Worm (Caenorhabditis elegans) whole organism, L2 larva: Measurements from ENCODE around the gene srt-29.

ENCODE experiments used
- F13H6.1 ChIP-seq: sonication (generic microtip); optimal IDR thresholded peaks from 2 replicates; lab custom pipeline; 2016; ENCODE audit warnings: missing genetic modification characterization, missing compliant biosample characterization
- R02D3.7 ChIP-seq: fragments of 150-350 bp; optimal IDR thresholded peaks from 2 replicates; lab custom pipeline; 2014; ENCODE audit warnings: missing biosample characterization, missing genetic modification characterization
- ZK546.5 ChIP-seq: sonication (generic microtip); optimal IDR thresholded peaks from 2 replicates; lab custom pipeline; 2017; ENCODE audit warnings: missing biosample characterization, missing genetic modification characterization
- ama-1 ChIP-seq: fragments of 150-350 bp; optimal IDR thresholded peaks from 2 replicates; lab custom pipeline; 2018; ENCODE audit warnings: inconsistent platforms
- ceh-16 ChIP-seq: fragments of 150-350 bp; optimal IDR thresholded peaks from 2 replicates; lab custom pipeline; 2014; ENCODE audit warnings: missing biosample characterization, missing genetic modification characterization
- ceh-82 ChIP-seq: fragments of 150-350 bp; optimal IDR thresholded peaks from 2 replicates; lab custom pipeline; 2014; ENCODE audit warnings: missing biosample characterization, missing genetic modification characterization
- crh-2 ChIP-seq: sonication (generic microtip); optimal IDR thresholded peaks from 2 replicates; lab custom pipeline; 2017; ENCODE audit warnings: missing biosample characterization, missing genetic modification characterization
- dmd-4 ChIP-seq: sonication (generic microtip); optimal IDR thresholded peaks from 2 replicates; lab custom pipeline; 2017; ENCODE audit warnings: missing biosample characterization, missing genetic modification characterization
- elt-3 ChIP-seq: sonication (generic microtip); optimal IDR thresholded peaks from 2 replicates; lab custom pipeline; 2017; ENCODE audit warnings: missing biosample characterization, missing genetic modification characterization
- fos-1 ChIP-seq: fragments of 150-350 bp; optimal IDR thresholded peaks from 2 replicates; lab custom pipeline; 2014; ENCODE audit warnings: missing biosample characterization, missing genetic modification characterization
- gmeb-1 ChIP-seq: fragments of 150-350 bp; optimal IDR thresholded peaks from 2 replicates; lab custom pipeline; 2014; ENCODE audit warnings: missing biosample characterization, missing genetic modification characterization
- lin-11 ChIP-seq: fragments of 150-350 bp; sonication (generic microtip); optimal IDR thresholded peaks from 2 replicates; lab custom pipeline; 2014; ENCODE audit warnings: missing biosample characterization, missing genetic modification characterization, inconsistent platforms, mixed read lengths
- lin-13 ChIP-seq: fragments of 150-350 bp; optimal IDR thresholded peaks from 2 replicates; lab custom pipeline; 2014; ENCODE audit warnings: missing biosample characterization, missing genetic modification reagents, missing genetic modification characterization
- lin-39 ChIP-seq: fragments of 150-350 bp; optimal IDR thresholded peaks from 2 replicates; lab custom pipeline; 2014; ENCODE audit warnings: missing biosample characterization, missing genetic modification reagents, missing genetic modification characterization
- lsy-2 ChIP-seq, 2 experiments: fragments of 150-350 bp in 1 of 2; sonication (generic microtip) in 1 of 2; optimal IDR thresholded peaks; 2 replicates each; lab custom pipeline; 2014 to 2017; ENCODE audit warnings: missing biosample characterization in 2 of 2, missing genetic modification characterization in 2 of 2
- mab-5 ChIP-seq: fragments of 150-350 bp; optimal IDR thresholded peaks from 2 replicates; lab custom pipeline; 2014; ENCODE audit warnings: missing biosample characterization, missing genetic modification characterization
- mbf-1 ChIP-seq: sonication (generic microtip); optimal IDR thresholded peaks from 2 replicates; lab custom pipeline; 2017; ENCODE audit warnings: missing biosample characterization, missing genetic modification characterization
- nhr-11 ChIP-seq: fragments of 150-350 bp; optimal IDR thresholded peaks from 2 replicates; lab custom pipeline; 2014; ENCODE audit warnings: missing biosample characterization, missing genetic modification characterization
- nhr-12 ChIP-seq: fragments of 150-350 bp; optimal IDR thresholded peaks from 2 replicates; lab custom pipeline; 2014; ENCODE audit warnings: missing biosample characterization, missing genetic modification characterization
- nhr-23 ChIP-seq: fragments of 150-350 bp; optimal IDR thresholded peaks from 2 replicates; lab custom pipeline; 2014; ENCODE audit warnings: missing biosample characterization, missing genetic modification reagents, missing genetic modification characterization
- nhr-237 ChIP-seq: fragments of 150-350 bp; optimal IDR thresholded peaks from 2 replicates; lab custom pipeline; 2014; ENCODE audit warnings: missing biosample characterization, missing genetic modification characterization
- nhr-25 ChIP-seq: fragments of 150-350 bp; sonication (generic microtip); optimal IDR thresholded peaks from 3 replicates; lab custom pipeline; 2014; ENCODE audit warnings: missing biosample characterization, missing genetic modification characterization
- nhr-6 ChIP-seq: fragments of 150-350 bp; optimal IDR thresholded peaks from 2 replicates; lab custom pipeline; 2014; ENCODE audit warnings: missing biosample characterization, missing genetic modification characterization
- nhr-77 ChIP-seq: fragments of 150-350 bp; optimal IDR thresholded peaks from 2 replicates; lab custom pipeline; 2014; ENCODE audit warnings: missing biosample characterization, missing genetic modification characterization
- sem-4 ChIP-seq: fragments of 150-350 bp; optimal IDR thresholded peaks from 2 replicates; lab custom pipeline; 2014; ENCODE audit warnings: missing biosample characterization, missing genetic modification reagents, missing genetic modification characterization
- skn-1 ChIP-seq: sonication (generic microtip); optimal IDR thresholded peaks from 2 replicates; lab custom pipeline; 2017; ENCODE audit warnings: missing biosample characterization, missing genetic modification characterization
- sma-3 ChIP-seq: sonication (generic microtip); optimal IDR thresholded peaks from 2 replicates; lab custom pipeline; 2016; ENCODE audit warnings: missing genetic modification reagents, missing genetic modification characterization, missing compliant biosample characterization
- sma-9 ChIP-seq, 2 experiments: fragments of 150-350 bp in 1 of 2; sonication (generic microtip) in 1 of 2; optimal IDR thresholded peaks; 2 replicates each; lab custom pipeline; 2014 to 2016; ENCODE audit warnings: missing genetic modification characterization in 2 of 2, mild to moderate bottlenecking in 1 of 2, missing biosample characterization in 1 of 2, missing compliant biosample characterization in 1 of 2, missing genetic modification reagents in 1 of 2, moderate library complexity in 1 of 2
- snpc-4 ChIP-seq: fragments of 150-350 bp; optimal IDR thresholded peaks from 2 replicates; lab custom pipeline; 2014; ENCODE audit warnings: missing biosample characterization, missing genetic modification characterization
- zag-1 ChIP-seq: fragments of 150-350 bp; optimal IDR thresholded peaks from 2 replicates; lab custom pipeline; 2014; ENCODE audit warnings: missing biosample characterization, missing genetic modification characterization
- ztf-1 ChIP-seq: fragments of 200-800 bp; sonication (Bioruptor generic); conservative IDR thresholded peaks from 2 replicates; pipeline ENCODE4 v1.3.6; 2022; ENCODE audit warnings: missing genetic modification characterization, missing compliant biosample characterization
- ztf-11 ChIP-seq: sonication (generic microtip); optimal IDR thresholded peaks from 2 replicates; lab custom pipeline; 2017; ENCODE audit warnings: missing biosample characterization, missing genetic modification characterization
- ztf-4 ChIP-seq: fragments of 150-350 bp; optimal IDR thresholded peaks from 2 replicates; lab custom pipeline; 2014; ENCODE audit warnings: missing biosample characterization, missing genetic modification characterization

The srt-29 gene

ce11 chrV:2759456-2759855 is 40.5 kb upstream of the srt-29 start, which contains the start of gene srg-58:
Gene srg-58 (minus strand): TSS chrV:2759556.
- TF ChIP-seq fos-1 (tag; lab: Kevin White, UChicago) (no peak), ceh-82 (no peak), skn-1 (tag; lab: Kevin White, UChicago) (no peak), lin-13 (no peak), mbf-1 (tag; lab: Kevin White, UChicago) (no peak), lin-11 (tag; lab: Kevin White, UChicago) (no peak), nhr-25 (tag; lab: Kevin White, UChicago) (no peak), snpc-4 (tag; lab: Kevin White, UChicago) (no peak), sma-3 (GFP tag; lab: Kevin White, UChicago) (no peak), nhr-23 (tag; lab: Kevin White, UChicago) (no peak), nhr-6 (tag; lab: Kevin White, UChicago) (no peak), ztf-1 (GFP tag; lab: Robert Waterston, UW) (no peak)

ce11 chrV:2758437-2758836 is 39.5 kb upstream of the srt-29 start:
- TF ChIP-seq ztf-4 (tag; lab: Kevin White, UChicago), result no peak
- no peak for TF ChIP-seq ceh-16 (tag; lab: Kevin White, UChicago)
- TF ChIP-seq nhr-12 (tag; lab: Kevin White, UChicago), result no peak
- no peak for TF ChIP-seq F13H6.1

DNA sequence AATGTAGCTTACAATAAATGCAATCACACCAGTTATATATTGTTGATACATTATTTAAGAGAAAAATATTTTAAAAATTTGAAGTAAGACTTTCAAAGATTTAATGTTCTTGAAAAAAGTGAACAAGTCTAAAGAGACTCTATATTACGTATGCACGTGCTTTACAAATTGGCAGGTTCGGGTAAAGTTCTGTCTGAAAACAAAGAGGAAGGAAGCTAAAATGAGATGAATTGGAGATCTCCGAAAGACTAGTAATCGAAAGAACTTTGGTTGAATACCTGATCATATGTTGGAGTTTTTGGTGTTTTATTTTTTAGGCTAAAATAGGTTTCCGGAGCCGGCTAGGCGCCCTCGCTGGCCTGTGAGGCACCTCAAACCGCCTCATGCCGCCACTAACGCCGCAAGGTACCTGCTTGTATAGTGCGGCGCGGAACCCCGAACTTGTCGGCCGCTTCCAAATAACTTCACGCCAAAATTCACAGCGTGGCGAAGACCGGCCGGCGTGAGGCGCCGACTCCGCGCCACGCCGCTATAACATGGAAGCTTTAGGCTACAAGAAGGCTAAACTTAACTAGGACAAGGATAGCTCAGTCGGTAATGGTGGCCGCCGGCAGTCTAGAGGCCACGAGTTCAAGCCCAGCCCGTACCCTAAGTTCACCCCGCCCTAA is 38.4 kb upstream of the srt-29 start, which contains the start of gene srx-28:
Gene srx-28 (minus strand): TSS at position 51 of the 668 bp plus-strand sequence.
- TF ChIP-seq sem-4 (tag; lab: Kevin White, UChicago) (no peak), mbf-1 (tag; lab: Kevin White, UChicago) (no peak), R02D3.7 (no peak), lin-13 (no peak), ztf-11 (no peak), nhr-11 (tag; lab: Kevin White, UChicago) (no peak)
- TF ChIP-seq, all 48 proteins: peak for 0

ce11 chrV:2753007-2753406 is 34.1 kb upstream of the srt-29 start, which contains the start of gene srx-26:
Gene srx-26 (minus strand): TSS chrV:2753107.
- TF ChIP-seq nhr-77 (tag; lab: Kevin White, UChicago) (no peak), mab-5 (no peak), fos-1 (tag; lab: Kevin White, UChicago) (no peak), ZK546.5 (tag; lab: Kevin White, UChicago) (no peak), nhr-237 (tag; lab: Kevin White, UChicago) (no peak), ztf-11 (no peak), ceh-82 (no peak), nhr-6 (tag; lab: Kevin White, UChicago) (no peak), lsy-2 (tag; optimal IDR thresholded peaks at IDR 0.05; lab: Kevin White, UChicago) (no peak), zag-1 (tag; lab: Kevin White, UChicago) (no peak), nhr-12 (tag; lab: Kevin White, UChicago) (no peak)

ce11 chrV:2750006-2750405 is 31.1 kb upstream of the srt-29 start, which contains the start of gene srx-24:
Gene srx-24 (minus strand): TSS chrV:2750106.
- TF ChIP-seq nhr-12 (tag; lab: Kevin White, UChicago), result no peak
- TF ChIP-seq nhr-11 (tag; lab: Kevin White, UChicago), result no peak
- TF ChIP-seq ama-1 (lab: Kevin White, UChicago), result no peak
- TF ChIP-seq ceh-16 (tag; lab: Kevin White, UChicago), result no peak
- TF ChIP-seq sma-3 (GFP tag; lab: Kevin White, UChicago), result no peak
- TF ChIP-seq snpc-4 (tag; lab: Kevin White, UChicago), result no peak
- TF ChIP-seq zag-1 (tag; lab: Kevin White, UChicago), result no peak
- no peak for TF ChIP-seq sma-9 (GFP tag; optimal IDR thresholded peaks at IDR 0.05; lab: Kevin White, UChicago)
- TF ChIP-seq sma-9 (tag; optimal IDR thresholded peaks at IDR 0.05; lab: Kevin White, UChicago), result no peak
- no peak for TF ChIP-seq ztf-11
- no peak for TF ChIP-seq ztf-4 (tag; lab: Kevin White, UChicago)
- TF ChIP-seq dmd-4, result no peak
- TF ChIP-seq lsy-2 (tag; optimal IDR thresholded peaks at IDR 0.05; lab: Kevin White, UChicago), result no peak
- no peak for TF ChIP-seq skn-1 (tag; lab: Kevin White, UChicago)
- no peak for TF ChIP-seq fos-1 (tag; lab: Kevin White, UChicago)
- no peak for TF ChIP-seq lin-39
- no peak for TF ChIP-seq gmeb-1 (tag; lab: Kevin White, UChicago)
- TF ChIP-seq ceh-82, result no peak
- TF ChIP-seq crh-2 (tag; lab: Kevin White, UChicago), result no peak
- no peak for TF ChIP-seq lin-13
- no peak for TF ChIP-seq elt-3 (tag; lab: Kevin White, UChicago)
